Fruit fly (Drosophila melanogaster) whole organism, embryonic: ENCODE measurements around the gene CG42671.

ENCODE experiments used
- Abd-B ChIP-seq: fragments of 200-800 bp; sonication (Bioruptor generic); optimal IDR thresholded peaks from 2 replicates; lab custom pipeline; 2018; ENCODE audit warnings: missing biosample characterization, mild to moderate bottlenecking, missing genetic modification characterization, moderate library complexity
- Ada2b ChIP-seq: fragments of 200-800 bp; sonication (Bioruptor generic); IDR thresholded peaks from 2 replicates; pipeline ENCODE4 v1.3.6; 2022; ENCODE audit warnings: missing biosample characterization, missing genetic modification characterization
- Atf-2 ChIP-seq: fragments of 200-800 bp; sonication (Bioruptor generic); optimal IDR thresholded peaks from 2 replicates; lab custom pipeline; 2016; ENCODE audit warnings: missing biosample characterization, missing genetic modification characterization
- BtbVII ChIP-seq: fragments of 200-800 bp; sonication (Bioruptor generic); optimal IDR thresholded peaks from 3 replicates; lab custom pipeline; 2017; ENCODE audit warnings: missing biosample characterization, mild to moderate bottlenecking, missing genetic modification characterization
- CG10462 ChIP-seq: fragments of 200-800 bp; sonication (Bioruptor generic); optimal IDR thresholded peaks from 2 replicates; lab custom pipeline; 2016; ENCODE audit warnings: missing biosample characterization, missing genetic modification characterization
- CG11093 ChIP-seq: fragments of 200-800 bp; sonication (Bioruptor generic); IDR thresholded peaks from 3 replicates; pipeline ENCODE4 v1.3.6; 2022; ENCODE audit warnings: missing biosample characterization, missing genetic modification characterization
- CG14965 ChIP-seq: fragments of 200-800 bp; sonication (Bioruptor generic); optimal IDR thresholded peaks from 2 replicates; lab custom pipeline; 2016; ENCODE audit warnings: missing biosample characterization, missing genetic modification characterization, borderline replicate concordance
- CG15073 ChIP-seq: fragments of 200-800 bp; sonication (Bioruptor generic); optimal IDR thresholded peaks from 2 replicates; lab custom pipeline; 2016; ENCODE audit warnings: missing biosample characterization, missing genetic modification characterization
- CG15696 ChIP-seq: fragments of 200-800 bp; sonication (Bioruptor generic); optimal IDR thresholded peaks from 2 replicates; lab custom pipeline; 2019; ENCODE audit warnings: missing biosample characterization, mild to moderate bottlenecking, missing genetic modification characterization, moderate library complexity
- CG18764 ChIP-seq: fragments of 200-800 bp; sonication (Bioruptor generic); optimal IDR thresholded peaks from 3 replicates; lab custom pipeline; 2016; ENCODE audit warnings: missing biosample characterization, missing genetic modification characterization
- CG2889 ChIP-seq: fragments of 200-800 bp; sonication (Bioruptor generic); IDR thresholded peaks from 3 replicates; pipeline ENCODE4 v1.3.6; 2022; ENCODE audit warnings: missing biosample characterization, missing genetic modification characterization
- CG30403 ChIP-seq: fragments of 200-800 bp; sonication (Bioruptor generic); optimal IDR thresholded peaks from 3 replicates; lab custom pipeline; 2016; ENCODE audit warnings: missing biosample characterization, missing genetic modification characterization
- CG32532 ChIP-seq: fragments of 200-800 bp; sonication (Bioruptor generic); IDR thresholded peaks from 2 replicates; pipeline ENCODE4 v1.3.6; 2022; ENCODE audit warnings: missing biosample characterization, missing genetic modification characterization
- CG34224 ChIP-seq: fragments of 200-800 bp; sonication (Bioruptor generic); IDR thresholded peaks from 3 replicates; pipeline ENCODE4 v1.3.6; 2022; ENCODE audit warnings: missing biosample characterization, missing genetic modification characterization; ENCODE audit not compliant: partially characterized antibody
- CG5180 ChIP-seq: fragments of 200-800 bp; sonication (Bioruptor generic); optimal IDR thresholded peaks from 3 replicates; lab custom pipeline; 2017; ENCODE audit warnings: missing biosample characterization, missing genetic modification characterization, mild to moderate bottlenecking, moderate library complexity, missing genetic modification reagents
- CG7372 ChIP-seq: fragments of 200-800 bp; sonication (Bioruptor generic); IDR thresholded peaks from 2 replicates; pipeline ENCODE4 v1.3.6; 2022; ENCODE audit warnings: missing biosample characterization, missing genetic modification characterization
- CG7928 ChIP-seq: fragments of 200-800 bp; sonication (Bioruptor generic); optimal IDR thresholded peaks from 2 replicates; lab custom pipeline; 2017; ENCODE audit warnings: missing biosample characterization, mild to moderate bottlenecking, missing genetic modification characterization
- CG7987 ChIP-seq: fragments of 200-800 bp; sonication (Bioruptor generic); optimal IDR thresholded peaks from 2 replicates; lab custom pipeline; 2018; ENCODE audit warnings: missing biosample characterization, mild to moderate bottlenecking, missing genetic modification characterization, moderate library complexity
- CG8281 ChIP-seq: fragments of 200-800 bp; sonication (Bioruptor generic); optimal IDR thresholded peaks from 2 replicates; lab custom pipeline; 2018; ENCODE audit warnings: missing biosample characterization, mild to moderate bottlenecking, missing genetic modification characterization, moderate library complexity
- CG8359 ChIP-seq: fragments of 200-800 bp; sonication (Bioruptor generic); optimal IDR thresholded peaks from 2 replicates; lab custom pipeline; 2017; ENCODE audit warnings: missing biosample characterization, mild to moderate bottlenecking, missing genetic modification characterization, borderline replicate concordance
- CG8478 ChIP-seq: fragments of >200 bp; optimal IDR thresholded peaks from 2 replicates; lab custom pipeline; 2018
- CG9215 ChIP-seq: fragments of 200-800 bp; sonication (Bioruptor generic); IDR thresholded peaks from 2 replicates; pipeline ENCODE4 v1.3.6; 2022; ENCODE audit warnings: missing biosample characterization, missing genetic modification characterization
- CG9817 ChIP-seq: fragments of 200-800 bp; sonication (Bioruptor generic); optimal IDR thresholded peaks from 2 replicates; lab custom pipeline; 2018; ENCODE audit warnings: missing biosample characterization, mild to moderate bottlenecking, missing genetic modification characterization, moderate library complexity
- CG9932 ChIP-seq: fragments of 200-800 bp; sonication (Bioruptor generic); IDR thresholded peaks from 2 replicates; pipeline ENCODE4 v1.3.6; 2022; ENCODE audit warnings: missing biosample characterization, missing genetic modification characterization
- Dip3 ChIP-seq: fragments of 200-800 bp; sonication (Bioruptor generic); optimal IDR thresholded peaks from 3 replicates; lab custom pipeline; 2016; ENCODE audit warnings: missing biosample characterization, missing genetic modification characterization
- Doc3 ChIP-seq: fragments of 200-800 bp; sonication (Bioruptor generic); IDR thresholded peaks from 3 replicates; pipeline ENCODE4 v1.3.6; 2022; ENCODE audit warnings: missing biosample characterization, missing genetic modification characterization; ENCODE audit not compliant: partially characterized antibody
- Fer3 ChIP-seq: fragments of 200-800 bp; sonication (Bioruptor generic); optimal IDR thresholded peaks from 2 replicates; lab custom pipeline; 2018; ENCODE audit warnings: missing biosample characterization, mild to moderate bottlenecking, missing genetic modification characterization, moderate library complexity
- Lpt ChIP-seq: fragments of >200 bp; optimal IDR thresholded peaks from 2 replicates; lab custom pipeline; 2018; ENCODE audit warnings: missing biosample characterization, missing genetic modification characterization
- Max ChIP-seq: fragments of 200-800 bp; sonication (Bioruptor generic); optimal IDR thresholded peaks from 2 replicates; lab custom pipeline; 2016; ENCODE audit warnings: missing biosample characterization, mild to moderate bottlenecking, missing genetic modification characterization
- Mes4 ChIP-seq: fragments of 200-800 bp; sonication (Bioruptor generic); optimal IDR thresholded peaks from 2 replicates; lab custom pipeline; 2016; ENCODE audit warnings: missing biosample characterization, missing genetic modification characterization
- Myb ChIP-seq: fragments of 200-800 bp; sonication (Bioruptor generic); optimal IDR thresholded peaks from 2 replicates; lab custom pipeline; 2016; ENCODE audit warnings: missing biosample characterization, missing genetic modification characterization
- NC2α ChIP-seq: fragments of 200-800 bp; sonication (Bioruptor generic); optimal IDR thresholded peaks from 2 replicates; lab custom pipeline; 2016; ENCODE audit warnings: missing biosample characterization, missing genetic modification characterization
- NfI ChIP-seq: fragments of 200-800 bp; sonication (Bioruptor generic); optimal IDR thresholded peaks from 3 replicates; lab custom pipeline; 2018; ENCODE audit warnings: missing biosample characterization, mild to moderate bottlenecking, missing genetic modification characterization, moderate library complexity
- Oli ChIP-seq: fragments of 200-800 bp; sonication (Bioruptor generic); optimal IDR thresholded peaks from 2 replicates; lab custom pipeline; 2018; ENCODE audit warnings: missing biosample characterization, mild to moderate bottlenecking, missing genetic modification characterization, moderate library complexity
- Stat92E ChIP-seq, 3 experiments: fragments of >200 bp in 2 of 3; fragments of 200-800 bp in 1 of 3; sonication (Bioruptor generic) in 1 of 3; optimal IDR thresholded peaks; 2 replicates each; lab custom pipeline; 2017 to 2019; ENCODE audit warnings: missing biosample characterization in 3 of 3, missing genetic modification characterization in 3 of 3, mild to moderate bottlenecking in 1 of 3, moderate library complexity in 1 of 3
- aop ChIP-seq: fragments of 200-800 bp; sonication (Bioruptor generic); IDR thresholded peaks from 2 replicates; pipeline ENCODE4 v1.3.6; 2022; ENCODE audit warnings: missing biosample characterization, missing genetic modification characterization
- ase ChIP-seq: fragments of 200-800 bp; sonication (Bioruptor generic); IDR thresholded peaks from 3 replicates; pipeline ENCODE4 v1.3.6; 2022; ENCODE audit warnings: missing biosample characterization, missing genetic modification characterization
- cad ChIP-seq: fragments of >200 bp; optimal IDR thresholded peaks from 2 replicates; lab custom pipeline; 2017; ENCODE audit warnings: missing biosample characterization, missing genetic modification characterization
- cas ChIP-seq: fragments of 200-800 bp; sonication (Bioruptor generic); IDR thresholded peaks from 2 replicates; pipeline ENCODE4 v1.3.6; 2022; ENCODE audit warnings: missing biosample characterization, missing genetic modification characterization
- crol ChIP-seq: fragments of 200-800 bp; sonication (Bioruptor generic); IDR thresholded peaks from 2 replicates; pipeline ENCODE4 v1.3.6; 2022; ENCODE audit warnings: missing biosample characterization, missing genetic modification characterization
- fd3F ChIP-seq: fragments of 200-800 bp; sonication (Bioruptor generic); optimal IDR thresholded peaks from 2 replicates; lab custom pipeline; 2018; ENCODE audit warnings: missing biosample characterization, mild to moderate bottlenecking, missing genetic modification characterization, moderate library complexity
- fd64A ChIP-seq: fragments of 200-800 bp; sonication (Bioruptor generic); optimal IDR thresholded peaks from 3 replicates; lab custom pipeline; 2018; ENCODE audit warnings: missing biosample characterization, mild to moderate bottlenecking, missing genetic modification characterization
- knrl ChIP-seq: fragments of 200-800 bp; sonication (Bioruptor generic); IDR thresholded peaks from 3 replicates; pipeline ENCODE4 v1.3.6; 2022; ENCODE audit warnings: missing biosample characterization, missing genetic modification characterization; ENCODE audit not compliant: partially characterized antibody
- nmo ChIP-seq: fragments of 200-800 bp; sonication (Bioruptor generic); optimal IDR thresholded peaks from 2 replicates; lab custom pipeline; 2018; ENCODE audit warnings: missing biosample characterization, mild to moderate bottlenecking, missing genetic modification characterization, moderate library complexity
- pb ChIP-seq: fragments of 200-800 bp; sonication (Bioruptor generic); optimal IDR thresholded peaks from 3 replicates; lab custom pipeline; 2016; ENCODE audit warnings: missing biosample characterization, missing genetic modification characterization
- rib ChIP-seq: fragments of 200-800 bp; sonication (Bioruptor generic); IDR thresholded peaks from 2 replicates; pipeline ENCODE4 v1.3.6; 2022; ENCODE audit warnings: missing biosample characterization, missing genetic modification characterization
- salm ChIP-seq: fragments of 200-800 bp; sonication (Bioruptor generic); optimal IDR thresholded peaks from 2 replicates; lab custom pipeline; 2018; ENCODE audit warnings: missing biosample characterization, mild to moderate bottlenecking, missing genetic modification characterization
- seq ChIP-seq: fragments of 200-800 bp; sonication (Bioruptor generic); IDR thresholded peaks from 2 replicates; pipeline ENCODE4 v1.3.6; 2022; ENCODE audit warnings: missing biosample characterization, missing genetic modification characterization
- stwl ChIP-seq: fragments of 200-800 bp; sonication (Bioruptor generic); optimal IDR thresholded peaks from 3 replicates; lab custom pipeline; 2018; ENCODE audit warnings: missing biosample characterization, mild to moderate bottlenecking, missing genetic modification characterization, moderate library complexity
- tx ChIP-seq: fragments of 200-800 bp; sonication (Bioruptor generic); optimal IDR thresholded peaks from 2 replicates; lab custom pipeline; 2016; ENCODE audit warnings: missing biosample characterization, missing genetic modification characterization

The CG42671 gene

dm6 chr3L:11197291-11198021, 16.8 kb upstream of the CG42671 start, which contains the start of gene GlcAT-P (continued):
- TF ChIP-seq CG7987 (GFP tag; lab: Kevin White, UChicago), result no peak
- TF ChIP-seq CG18764 (GFP tag; lab: Kevin White, UChicago), result no peak
- no peak for TF ChIP-seq CG8478 (lab: Kevin White, UChicago)
- peak; percentile 65 for TF ChIP-seq CG9215 (GFP tag; lab: Robert Waterston, UW)
- peak; percentile 59 for TF ChIP-seq fd3F
- no peak for TF ChIP-seq pb
- TF ChIP-seq BtbVII (GFP tag; lab: Kevin White, UChicago), result peak; percentile 70
- TF ChIP-seq CG7928, result no peak
- no peak for TF ChIP-seq tx (GFP tag; lab: Kevin White, UChicago)
- TF ChIP-seq aop (GFP tag; lab: Robert Waterston, UW), result no peak
- TF ChIP-seq nmo (GFP tag; lab: Kevin White, UChicago), result peak; percentile 82
- TF ChIP-seq crol (GFP tag; lab: Robert Waterston, UW), result no peak
- peak; percentile 63 for TF ChIP-seq Oli (tag; lab: Kevin White, UChicago)
- no peak for TF ChIP-seq cas (GFP tag; lab: Robert Waterston, UW)
- no peak for TF ChIP-seq NC2α (GFP tag; lab: Kevin White, UChicago)
- TF ChIP-seq CG7372 (GFP tag; lab: Robert Waterston, UW), result 0 out of 2 replicates have a peak, but pooled peaks have one; percentile 43
- no peak for TF ChIP-seq Abd-B (GFP tag; lab: Kevin White, UChicago)
- peak; percentile 55; the same call in 1 of the 2 replicates for TF ChIP-seq seq (GFP tag; lab: Robert Waterston, UW)
- peak; percentile 7 for TF ChIP-seq CG8281 (tag; lab: Kevin White, UChicago)
- no peak for TF ChIP-seq Lpt (GFP tag; lab: Kevin White, UChicago)
- no peak for TF ChIP-seq rib (GFP tag; lab: Robert Waterston, UW)
- peak; percentile 65 for TF ChIP-seq Ada2b (GFP tag; lab: Robert Waterston, UW)
- no peak for TF ChIP-seq CG34224
- TF ChIP-seq CG32532, result peak; percentile 75; the same call in 1 of the 2 replicates
- TF ChIP-seq cad, result no peak
- no peak for TF ChIP-seq Doc3
- peak; percentile 55 for TF ChIP-seq CG9817
- TF ChIP-seq CG2889 (GFP tag; lab: Robert Waterston, UW), result peak; percentile 46; the same call in 1 of the 3 replicates
- TF ChIP-seq knrl (GFP tag; lab: Robert Waterston, UW), result no peak
- peak; percentile 47 for TF ChIP-seq NfI
- TF ChIP-seq CG10462, result peak; percentile 25
- TF ChIP-seq CG5180 (GFP tag; lab: Kevin White, UChicago), result peak; percentile 99
- TF ChIP-seq CG8359, result no peak
- no peak for TF ChIP-seq Myb (GFP tag; lab: Kevin White, UChicago)
- TF ChIP-seq Atf-2 (GFP tag; lab: Kevin White, UChicago), result no peak
- no peak for TF ChIP-seq fd64A (GFP tag; lab: Kevin White, UChicago)
- peak; percentile 41 for TF ChIP-seq Max
- TF ChIP-seq ase (GFP tag; lab: Robert Waterston, UW), result no peak
- no peak for TF ChIP-seq CG14965 (GFP tag; lab: Kevin White, UChicago)
- no peak for TF ChIP-seq Dip3 (GFP tag; lab: Kevin White, UChicago)
- no peak for TF ChIP-seq Stat92E (GFP tag; optimal IDR thresholded peaks at IDR 0.05; lab: Kevin White, UChicago)
- TF ChIP-seq CG30403 (GFP tag; lab: Kevin White, UChicago), result peak; percentile 73
- peak; percentile 2 for TF ChIP-seq stwl (tag; lab: Kevin White, UChicago)
- peak; percentile 56 for TF ChIP-seq Fer3 (tag; lab: Kevin White, UChicago)
- no peak for TF ChIP-seq CG11093 (GFP tag; lab: Robert Waterston, UW)
- TF ChIP-seq CG9932 (GFP tag; lab: Robert Waterston, UW), result peak; percentile 75
- peak; percentile 59 for TF ChIP-seq CG15696
- peak; percentile 36 for TF ChIP-seq salm
- TF ChIP-seq CG15073 (GFP tag; lab: Kevin White, UChicago), result no peak
- TF ChIP-seq Mes4, result no peak
